Worm (Caenorhabditis elegans): ENCODE measurements around the gene F55G11.8.

F55G11.8 gene

DNA sequence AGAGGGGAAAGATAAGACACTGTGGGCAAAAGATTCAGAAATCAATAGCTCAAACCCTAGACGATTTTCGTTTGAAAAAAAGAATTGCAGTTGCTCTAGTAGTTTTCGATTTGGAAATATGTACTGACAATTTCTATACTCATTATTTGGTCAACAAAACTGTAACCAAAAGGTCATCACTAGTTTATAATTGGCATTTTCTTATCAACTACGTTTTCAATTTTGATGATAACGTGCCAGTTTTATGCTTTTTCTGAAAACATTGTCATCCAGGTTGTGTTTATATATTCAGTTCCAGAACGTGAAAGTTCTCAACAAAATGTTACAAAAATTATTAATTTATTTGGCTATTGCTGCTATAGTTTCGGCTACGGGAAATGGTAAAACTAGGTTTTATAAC, at the start of gene F55G11.8:
Gene F55G11.8, plus strand, starts transcription at position 245 of the 400 bp plus-strand sequence.
- TF ChIP-seq dao-5 (tag; optimal IDR thresholded peaks at IDR 0.05): no peak
- no peak for TF ChIP-seq him-1 (tag; optimal IDR thresholded peaks at IDR 0.05)
- TF ChIP-seq W03F9.2 (tag; optimal IDR thresholded peaks at IDR 0.05): no peak

DNA sequence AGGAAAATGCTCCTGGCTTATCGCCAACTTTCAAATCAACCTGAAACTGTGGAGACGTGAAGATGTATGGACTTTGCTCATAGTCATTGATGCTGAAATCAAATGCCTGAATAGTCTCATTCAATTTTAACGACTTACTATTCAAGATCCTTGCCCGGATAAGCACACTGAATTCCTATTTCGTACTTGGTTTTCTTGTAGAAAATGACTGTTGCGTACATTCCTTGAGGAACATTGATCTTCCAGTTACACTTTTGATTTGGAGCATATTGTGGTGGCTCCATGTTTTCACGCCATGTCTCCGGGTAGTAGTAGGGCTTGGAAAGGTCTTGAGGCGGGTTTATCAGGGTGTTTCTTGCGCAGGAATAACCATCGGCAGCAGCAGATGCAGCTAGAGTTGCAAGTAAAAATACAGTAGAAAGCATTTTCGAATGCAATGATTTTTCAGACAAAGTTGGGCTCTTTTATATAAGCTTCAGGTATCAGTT, 48.0 kb upstream of the F55G11.8 start, which contains the start of gene irg-6:
Gene irg-6, minus strand, starts transcription at position 438 of the 488 bp plus-strand sequence.
- no peak for TF ChIP-seq W03F9.2 (tag; optimal IDR thresholded peaks at IDR 0.05)
- TF ChIP-seq dao-5 (tag; optimal IDR thresholded peaks at IDR 0.05): no peak
- TF ChIP-seq him-1 (tag; optimal IDR thresholded peaks at IDR 0.05): no peak

DNA sequence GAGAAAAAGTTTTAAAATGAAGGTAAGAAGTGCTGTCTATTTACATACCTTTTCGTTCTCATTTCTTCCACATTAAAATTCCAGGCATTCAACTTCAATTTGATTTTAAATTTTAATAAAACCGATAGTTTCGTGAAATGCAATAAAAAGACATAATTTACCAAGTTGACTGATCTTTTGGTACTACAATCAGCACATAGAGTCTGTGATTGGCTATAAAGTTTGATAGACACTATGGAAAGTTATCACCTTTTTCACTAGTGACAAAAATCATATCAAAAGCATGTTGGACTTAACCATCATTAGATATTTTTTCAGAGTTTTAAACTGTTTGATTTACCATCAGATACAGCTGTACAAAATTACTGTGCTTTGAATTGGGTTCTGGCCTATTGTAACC, 47.1 kb upstream of the F55G11.8 start, which contains the start of gene srz-15:
Gene srz-15, plus strand, starts transcription at position 301 of the 400 bp plus-strand sequence.
- TF ChIP-seq him-1 (tag; optimal IDR thresholded peaks at IDR 0.05): no peak
- no peak for TF ChIP-seq W03F9.2 (tag; optimal IDR thresholded peaks at IDR 0.05)
- TF ChIP-seq dao-5 (tag; optimal IDR thresholded peaks at IDR 0.05): no peak

DNA sequence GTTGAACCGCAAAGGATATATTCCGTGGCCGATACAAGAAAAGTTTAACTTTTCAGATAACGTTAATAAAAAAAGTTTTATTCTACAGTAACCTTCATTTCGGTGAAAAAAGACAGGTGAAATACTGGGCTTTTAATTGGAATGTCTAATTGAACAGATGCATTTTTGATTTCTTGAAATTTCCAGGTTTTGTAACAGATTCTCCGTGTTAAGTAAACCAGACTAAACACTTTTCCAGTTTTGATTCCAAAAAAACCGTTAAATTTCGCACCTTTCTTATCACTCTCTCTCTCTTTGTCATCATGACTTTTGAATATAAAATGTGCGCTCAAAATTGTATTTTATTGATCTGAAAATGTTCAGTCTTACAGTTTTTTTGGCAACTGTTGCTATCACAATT, 44.4 kb upstream of the F55G11.8 start, which contains the start of gene C32H11.3:
Gene C32H11.3, plus strand, starts transcription at position 301 of the 400 bp plus-strand sequence.
- TF ChIP-seq W03F9.2 (tag; optimal IDR thresholded peaks at IDR 0.05) (no peak), him-1 (tag; optimal IDR thresholded peaks at IDR 0.05) (no peak), dao-5 (tag; optimal IDR thresholded peaks at IDR 0.05) (no peak)

DNA sequence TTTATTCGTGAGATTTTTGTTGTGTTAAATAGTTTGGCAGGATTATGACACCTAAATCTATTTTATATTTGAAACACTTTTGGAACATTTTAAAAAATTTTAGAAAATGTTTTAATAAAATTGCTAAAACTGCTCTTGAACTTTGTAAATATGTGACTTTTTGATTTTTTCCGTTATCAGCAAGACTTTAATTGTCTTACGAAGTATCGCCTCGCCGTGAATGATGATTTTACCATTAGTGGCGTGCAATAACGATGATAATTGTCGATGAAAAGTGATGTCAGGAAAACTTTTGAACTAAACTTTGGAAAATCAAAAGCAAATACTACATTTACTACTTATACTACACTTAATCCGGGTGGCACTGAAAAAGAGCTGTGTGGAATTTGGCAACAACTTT, 42.1 kb upstream of the F55G11.8 start:
- TF ChIP-seq W03F9.2 (tag; optimal IDR thresholded peaks at IDR 0.05): no peak
- no peak for TF ChIP-seq him-1 (tag; optimal IDR thresholded peaks at IDR 0.05)
- no peak for TF ChIP-seq dao-5 (tag; optimal IDR thresholded peaks at IDR 0.05)

DNA sequence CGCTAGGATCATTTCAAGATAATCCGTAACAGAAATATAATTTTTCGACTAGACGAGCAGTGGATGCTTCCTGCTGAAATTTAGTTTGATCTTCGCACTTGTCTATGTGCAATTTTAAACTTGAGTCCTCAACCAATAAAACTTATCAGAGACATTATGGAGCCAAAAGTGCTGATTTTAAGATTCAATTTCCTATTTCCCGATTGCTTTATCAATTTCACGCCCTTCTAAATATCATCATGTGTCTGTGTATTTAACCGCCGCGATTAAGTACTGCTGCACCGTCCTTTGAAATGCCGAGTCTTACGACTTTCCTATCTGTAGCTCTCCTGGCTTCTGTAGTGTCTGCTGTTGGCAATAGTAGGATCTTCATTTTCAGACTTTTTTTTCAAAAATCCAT, 41.6 kb upstream of the F55G11.8 start, which contains the start of gene C32H11.4:
Gene C32H11.4, plus strand, starts transcription at position 238 of the 400 bp plus-strand sequence.
- TF ChIP-seq W03F9.2 (tag; optimal IDR thresholded peaks at IDR 0.05): no peak
- TF ChIP-seq him-1 (tag; optimal IDR thresholded peaks at IDR 0.05): no peak
- no peak for TF ChIP-seq dao-5 (tag; optimal IDR thresholded peaks at IDR 0.05)

DNA sequence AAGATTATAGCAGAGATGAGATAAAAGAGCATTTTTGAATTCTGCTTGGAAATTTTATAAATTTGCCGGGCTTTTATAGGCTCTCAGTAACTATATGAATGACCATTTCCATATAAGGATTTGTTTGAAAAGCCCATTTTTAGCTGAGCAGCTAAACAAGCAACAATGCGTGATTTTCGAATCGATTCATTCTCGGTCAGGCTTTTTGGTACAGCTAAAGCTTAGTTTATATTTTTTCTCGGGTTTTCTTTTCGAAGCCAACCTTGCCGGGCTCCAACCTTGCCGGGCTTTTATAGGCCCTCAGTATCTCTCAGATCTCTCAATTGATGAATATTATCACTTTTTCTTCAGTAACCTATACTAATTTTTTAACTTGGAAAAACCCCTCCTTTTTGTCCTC, 38.3 kb upstream of the F55G11.8 start, which contains the start of gene srlf-4:
Gene srlf-4, minus strand, starts transcription at position 101 of the 400 bp plus-strand sequence.
- TF ChIP-seq W03F9.2 (tag; optimal IDR thresholded peaks at IDR 0.05) (no peak), him-1 (tag; optimal IDR thresholded peaks at IDR 0.05) (no peak), dao-5 (tag; optimal IDR thresholded peaks at IDR 0.05) (no peak)

DNA sequence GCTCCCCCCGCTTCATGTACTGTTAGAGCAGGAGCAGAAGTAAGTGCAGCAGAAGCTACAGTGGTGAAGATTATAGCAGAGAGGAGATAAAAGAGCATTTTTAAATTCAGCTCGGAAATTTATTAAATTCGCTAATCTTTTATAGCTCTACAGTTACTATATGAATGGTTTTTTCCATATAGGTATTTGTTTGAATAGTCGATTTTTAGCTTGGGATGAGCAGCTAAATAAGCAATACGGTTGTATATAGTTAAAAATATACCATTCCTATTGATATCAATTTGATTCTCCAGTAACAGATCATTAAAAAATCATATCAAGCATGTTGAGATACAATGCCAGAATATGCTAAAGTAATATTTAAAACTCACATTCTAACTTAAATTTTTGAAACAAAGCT, 36.0 kb upstream of the F55G11.8 start, which contains the start of gene srlf-5:
Gene srlf-5, minus strand, starts transcription at position 101 of the 400 bp plus-strand sequence.
- TF ChIP-seq dao-5 (tag; optimal IDR thresholded peaks at IDR 0.05) (no peak), W03F9.2 (tag; optimal IDR thresholded peaks at IDR 0.05) (no peak), him-1 (tag; optimal IDR thresholded peaks at IDR 0.05) (no peak)

DNA sequence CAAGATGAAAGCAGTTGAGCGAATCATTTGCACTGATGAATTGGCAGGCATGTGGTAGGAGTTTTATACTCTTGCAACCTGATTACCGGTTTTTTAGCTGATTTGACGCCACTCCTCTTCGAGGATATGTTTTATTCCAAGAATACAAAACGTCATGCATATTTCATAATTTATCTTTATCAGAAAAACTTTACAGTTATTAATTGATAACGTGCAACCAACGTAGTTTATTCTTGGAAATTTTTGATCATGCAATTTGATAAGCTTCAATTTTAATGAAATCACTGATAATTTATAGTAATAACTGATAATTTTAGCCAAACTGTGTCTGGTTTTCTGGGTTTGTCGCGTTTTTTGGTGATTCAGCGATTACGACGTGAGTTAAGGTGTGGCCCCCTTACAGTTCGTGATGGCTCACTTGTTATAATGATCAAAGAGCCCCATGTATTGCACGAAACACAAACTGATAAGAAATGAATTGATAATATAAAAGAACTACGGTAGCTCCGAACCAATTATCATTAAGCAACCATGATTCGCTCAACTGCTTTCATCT, 26.3 kb upstream of the F55G11.8 start, which contains the start of the genes cld-1 and dod-21:
Gene cld-1, minus strand, starts transcription at position 51 of the 556 bp plus-strand sequence.
Gene dod-21, plus strand, starts transcription at position 518 of the 556 bp plus-strand sequence.
- peak; percentile 28 for TF ChIP-seq W03F9.2 (tag; optimal IDR thresholded peaks at IDR 0.05)
- TF ChIP-seq him-1 (tag; optimal IDR thresholded peaks at IDR 0.05): no peak

DNA sequence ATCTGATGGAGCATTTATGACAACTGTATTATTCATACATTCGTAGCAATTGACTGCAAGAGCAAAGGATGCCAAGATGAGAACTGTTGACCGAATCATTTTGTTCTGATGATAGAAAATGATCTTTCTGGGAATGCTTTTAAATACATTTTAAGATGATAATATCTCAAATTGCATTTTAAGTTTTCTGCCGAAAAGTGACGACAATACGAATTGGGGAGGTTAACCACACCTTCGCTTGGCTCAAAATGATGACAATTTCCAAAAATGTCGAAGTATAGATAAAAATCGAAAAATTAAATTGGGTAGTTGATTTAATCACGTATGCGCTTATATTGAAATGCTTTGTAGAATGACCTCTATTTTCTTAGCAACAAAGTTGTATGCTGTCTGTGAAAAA, 21.4 kb upstream of the F55G11.8 start, which contains the start of gene dod-24:
Gene dod-24, minus strand, starts transcription at position 101 of the 400 bp plus-strand sequence.
- no peak for TF ChIP-seq W03F9.2 (tag; optimal IDR thresholded peaks at IDR 0.05)
- no peak for TF ChIP-seq dao-5 (tag; optimal IDR thresholded peaks at IDR 0.05)
- TF ChIP-seq him-1 (tag; optimal IDR thresholded peaks at IDR 0.05): no peak

DNA sequence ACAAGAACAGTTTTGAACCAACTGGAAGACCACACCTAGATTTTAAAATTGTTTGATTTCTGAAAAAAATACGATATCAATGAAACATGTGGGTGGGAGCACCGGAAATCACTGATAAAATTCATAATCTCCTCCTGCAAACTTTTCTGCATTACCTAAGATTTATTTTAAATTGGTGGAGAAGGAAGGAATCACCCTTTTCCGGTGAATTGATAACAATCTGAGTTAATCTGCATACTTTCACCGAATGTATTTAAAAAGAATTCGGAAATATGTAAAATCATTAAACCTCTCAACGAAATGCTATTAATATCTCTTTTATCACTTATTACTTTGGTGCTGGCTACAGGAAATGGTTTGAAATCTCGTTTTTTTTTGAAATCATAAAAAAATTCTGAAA, 20.0 kb upstream of the F55G11.8 start, which contains the start of gene dct-19:
Gene dct-19, plus strand, starts transcription at position 301 of the 400 bp plus-strand sequence.
- no peak for TF ChIP-seq dao-5 (tag; optimal IDR thresholded peaks at IDR 0.05)
- TF ChIP-seq W03F9.2 (tag; optimal IDR thresholded peaks at IDR 0.05): no peak
- no peak for TF ChIP-seq him-1 (tag; optimal IDR thresholded peaks at IDR 0.05)

DNA sequence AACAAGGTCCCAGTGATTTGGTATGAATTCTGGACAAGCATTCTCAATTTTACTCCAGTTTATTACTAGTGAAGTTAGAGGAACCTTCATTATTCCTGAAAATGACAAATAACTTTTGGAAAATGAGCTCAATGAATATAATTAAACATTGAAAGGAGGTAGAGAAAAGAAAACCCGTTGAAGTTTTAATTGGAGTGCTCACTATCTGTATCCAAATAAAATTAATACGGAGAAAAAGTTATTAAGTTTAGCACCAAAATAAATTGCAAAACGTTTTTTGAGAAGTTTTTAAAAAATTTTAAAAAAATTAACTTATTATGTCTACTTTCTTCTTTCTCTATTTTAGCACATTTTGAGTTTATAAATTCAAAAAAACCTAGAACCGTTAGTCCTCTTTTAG, 16.1 kb upstream of the F55G11.8 start, which contains the start of gene F55G11.1:
Gene F55G11.1, minus strand, starts transcription at position 101 of the 400 bp plus-strand sequence.
- TF ChIP-seq dao-5 (tag; optimal IDR thresholded peaks at IDR 0.05) (no peak), W03F9.2 (tag; optimal IDR thresholded peaks at IDR 0.05) (no peak), him-1 (tag; optimal IDR thresholded peaks at IDR 0.05) (no peak)

DNA sequence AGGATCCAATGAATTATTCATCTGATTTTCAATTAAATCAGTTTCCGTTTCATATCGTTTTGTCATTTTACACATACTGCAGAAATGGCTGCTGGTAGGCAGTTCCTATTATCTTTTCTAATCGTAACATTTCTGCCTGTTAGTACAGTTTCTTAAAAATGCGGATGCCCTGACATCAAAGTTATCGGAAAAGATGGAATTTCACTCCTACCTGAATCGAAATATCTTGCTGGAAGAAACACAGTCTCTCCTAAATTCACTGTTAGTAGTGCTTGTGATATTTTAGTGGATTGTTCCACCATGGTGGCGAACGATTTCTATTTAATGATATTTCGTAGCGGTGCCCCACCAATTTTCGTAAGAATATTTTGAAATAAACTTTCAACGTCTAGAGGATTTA, 14.1 kb upstream of the F55G11.8 start, which contains the start of gene F55G11.10:
Gene F55G11.10, plus strand, starts transcription at position 301 of the 400 bp plus-strand sequence.
- no peak for TF ChIP-seq dao-5 (tag; optimal IDR thresholded peaks at IDR 0.05)
- TF ChIP-seq him-1 (tag; optimal IDR thresholded peaks at IDR 0.05): no peak
- no peak for TF ChIP-seq W03F9.2 (tag; optimal IDR thresholded peaks at IDR 0.05)

DNA sequence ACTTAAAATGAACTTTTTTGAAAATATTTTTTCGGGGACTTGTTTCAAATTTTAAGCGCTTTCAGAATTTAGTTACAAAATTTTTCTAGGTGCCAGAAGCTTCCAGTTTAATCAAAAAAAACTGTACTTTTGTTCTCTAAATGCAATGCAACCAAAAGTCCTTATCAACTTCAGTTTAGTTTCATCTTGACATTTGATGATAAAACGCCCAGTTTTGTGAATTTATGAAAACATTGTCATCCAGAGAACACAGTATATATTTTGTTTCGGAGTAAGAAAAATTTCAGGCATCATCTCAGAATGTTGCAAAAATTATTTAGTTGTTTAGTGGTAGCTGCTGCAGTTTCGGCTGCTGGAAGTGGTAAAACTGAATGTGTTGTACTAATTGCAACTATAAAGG, 4.9 kb upstream of the F55G11.8 start, which contains the start of gene F55G11.6:
Gene F55G11.6, plus strand, starts transcription at position 301 of the 400 bp plus-strand sequence.
- no peak for TF ChIP-seq W03F9.2 (tag; optimal IDR thresholded peaks at IDR 0.05)
- TF ChIP-seq him-1 (tag; optimal IDR thresholded peaks at IDR 0.05): no peak
- TF ChIP-seq dao-5 (tag; optimal IDR thresholded peaks at IDR 0.05): no peak
